Worm (Caenorhabditis elegans): ENCODE results near the gene R07B7.8.

DNA sequence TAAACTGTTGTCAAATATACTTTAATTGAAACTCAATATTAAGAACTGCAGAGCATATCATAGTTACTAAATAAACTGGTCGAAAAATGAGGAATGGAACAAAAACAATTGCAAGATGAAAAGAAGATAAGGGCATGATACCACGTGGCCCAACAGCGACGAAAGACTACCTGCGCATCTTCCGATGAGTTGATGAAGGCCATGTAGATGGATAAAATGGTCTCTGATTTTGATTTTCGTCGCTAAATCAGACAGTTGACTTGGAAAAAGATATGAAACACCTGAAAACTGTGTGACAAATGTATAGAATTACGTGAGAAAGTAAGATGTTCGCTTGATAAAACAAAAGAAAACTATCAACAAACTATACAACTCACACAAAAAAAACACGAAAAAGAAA, 12.6 kb downstream of the R07B7.8 start:
- TF ChIP-seq C04F5.9 (tag; optimal IDR thresholded peaks at IDR 0.05) (no peak), C34B4.2 (tag; optimal IDR thresholded peaks at IDR 0.05) (no peak), elt-3 (tag; optimal IDR thresholded peaks at IDR 0.05) (peak in 4 of 6 experiments; percentile 41 to 93 (median 89)), pqm-1 (tag; optimal IDR thresholded peaks at IDR 0.05) (no peak), xbp-1 (tag; optimal IDR thresholded peaks at IDR 0.05) (no peak), lin-13 (GFP tag; optimal IDR thresholded peaks at IDR 0.05) (no peak)
